Worm (Caenorhabditis elegans): ENCODE measurements around the gene str-199.

DNA sequence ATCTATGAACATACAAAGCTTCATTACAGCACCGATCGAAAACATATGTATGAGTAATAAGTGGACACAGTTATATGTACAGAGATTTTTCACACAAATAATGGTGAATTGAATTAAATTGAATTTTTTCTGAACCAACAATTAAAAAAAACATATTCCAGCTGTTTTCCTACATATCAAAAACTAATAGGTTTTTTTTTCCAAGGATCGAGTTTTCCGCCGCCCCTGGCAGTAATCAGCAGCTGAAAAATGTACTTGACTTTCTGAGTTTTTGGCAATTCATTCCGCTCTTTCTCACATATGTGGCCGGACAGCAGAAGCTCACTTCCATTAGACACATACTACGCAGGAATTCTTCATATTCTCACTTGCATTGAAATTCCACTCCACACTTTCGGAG lies 11.8 kb downstream of the str-199 start, which contains the start of gene srh-174:
- TF ChIP-seq pag-3 (tag; optimal IDR thresholded peaks at IDR 0.05; ENCODE audit: borderline replicate concordance): no peak
- TF ChIP-seq unc-86 (tag; optimal IDR thresholded peaks at IDR 0.05): no peak
- no peak for TF ChIP-seq pha-4 (tag; optimal IDR thresholded peaks at IDR 0.05)
- no peak for TF ChIP-seq ama-1 (optimal IDR thresholded peaks at IDR 0.05)
- TF ChIP-seq ceh-22 (tag; optimal IDR thresholded peaks at IDR 0.05): no peak
- no peak for TF ChIP-seq elt-4 (tag; optimal IDR thresholded peaks at IDR 0.05)
- no peak for TF ChIP-seq ceh-24 (tag; optimal IDR thresholded peaks at IDR 0.05)
- no peak for TF ChIP-seq fkh-10 (GFP tag; optimal IDR thresholded peaks at IDR 0.05)
- TF ChIP-seq sox-4 (tag; optimal IDR thresholded peaks at IDR 0.05): no peak
- no peak for TF ChIP-seq sdc-2 (tag; optimal IDR thresholded peaks at IDR 0.05)
- no peak for TF ChIP-seq ceh-31 (tag; optimal IDR thresholded peaks at IDR 0.05)
- TF ChIP-seq lim-6 (tag; optimal IDR thresholded peaks at IDR 0.05): no peak
- no peak for TF ChIP-seq ztf-16 (tag; optimal IDR thresholded peaks at IDR 0.05)

Data from whole organism, late embryonic.